Worm (Caenorhabditis elegans): ENCODE data around the gene mig-15.

The mig-15 gene

DNA sequence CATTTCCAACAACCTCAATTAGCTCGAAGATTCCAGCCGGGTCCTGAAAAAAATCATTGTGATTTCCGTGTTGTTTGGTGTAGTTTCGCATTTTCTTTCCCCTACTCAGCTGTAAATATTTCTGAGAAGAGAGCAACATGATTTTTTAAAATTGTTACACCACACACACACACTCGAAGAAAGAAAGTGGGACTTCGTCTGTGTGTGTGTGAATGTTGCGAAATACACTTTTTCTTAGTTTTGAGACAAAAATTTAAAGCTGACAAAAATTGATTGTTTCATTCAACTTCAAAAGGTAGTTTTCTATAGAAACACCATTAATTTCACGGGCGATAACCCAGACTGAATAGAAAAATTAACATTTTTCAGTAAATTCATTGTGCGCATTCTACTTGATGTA, 348 bp downstream of the mig-15 start:
- TF ChIP-seq fax-1 (tag; optimal IDR thresholded peaks at IDR 0.05) (no peak), pha-2 (tag; optimal IDR thresholded peaks at IDR 0.05) (no peak), zip-5 (tag; optimal IDR thresholded peaks at IDR 0.05) (no peak), pha-4 (tag; optimal IDR thresholded peaks at IDR 0.05) (no peak), hlh-15 (tag; optimal IDR thresholded peaks at IDR 0.05) (no peak), che-1 (tag; optimal IDR thresholded peaks at IDR 0.05) (no peak), C38D4.7 (GFP tag; optimal IDR thresholded peaks at IDR 0.05) (no peak), Y22D7AL.16 (tag; optimal IDR thresholded peaks at IDR 0.05) (no peak), lim-6 (tag; optimal IDR thresholded peaks at IDR 0.05) (no peak)

DNA sequence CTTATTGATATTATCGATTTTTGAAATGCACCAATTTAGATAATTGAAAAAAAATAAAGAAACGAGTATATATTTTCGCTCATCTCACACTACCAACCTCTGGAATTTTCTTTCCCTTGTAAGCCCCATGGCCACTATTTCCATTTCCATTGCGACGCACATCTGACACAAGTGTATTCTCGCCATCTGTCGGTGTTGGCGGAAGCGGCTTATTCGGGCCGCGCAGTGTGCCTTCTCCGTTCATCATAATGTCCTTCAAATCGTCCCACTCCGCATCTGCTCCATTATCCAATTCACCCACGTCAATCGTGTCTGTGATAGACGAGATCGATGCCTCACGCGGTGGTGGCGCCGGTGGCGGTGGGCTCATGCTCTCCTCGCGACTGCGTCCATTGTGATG, 3.7 kb downstream of the mig-15 start:
- TF ChIP-seq rnt-1 (tag; optimal IDR thresholded peaks at IDR 0.05): no peak
- no peak for TF ChIP-seq ets-4 (tag; optimal IDR thresholded peaks at IDR 0.05)
- TF ChIP-seq sox-4 (tag; optimal IDR thresholded peaks at IDR 0.05): no peak
- TF ChIP-seq C38D4.7 (GFP tag; optimal IDR thresholded peaks at IDR 0.05): no peak
- TF ChIP-seq fkh-10 (GFP tag; optimal IDR thresholded peaks at IDR 0.05): no peak
- TF ChIP-seq gmeb-2 (tag; optimal IDR thresholded peaks at IDR 0.05): no peak
- TF ChIP-seq ceh-19 (GFP tag; optimal IDR thresholded peaks at IDR 0.05): no peak
- TF ChIP-seq ceh-24 (tag; optimal IDR thresholded peaks at IDR 0.05): no peak
- no peak for TF ChIP-seq C08G9.2 (tag; optimal IDR thresholded peaks at IDR 0.05)
- no peak for TF ChIP-seq tbx-7 (tag; optimal IDR thresholded peaks at IDR 0.05)
- no peak for TF ChIP-seq syd-9 (tag; optimal IDR thresholded peaks at IDR 0.05)
- no peak for TF ChIP-seq elt-2 (tag; optimal IDR thresholded peaks at IDR 0.05)
- no peak for TF ChIP-seq ahr-1 (tag; optimal IDR thresholded peaks at IDR 0.05)

DNA sequence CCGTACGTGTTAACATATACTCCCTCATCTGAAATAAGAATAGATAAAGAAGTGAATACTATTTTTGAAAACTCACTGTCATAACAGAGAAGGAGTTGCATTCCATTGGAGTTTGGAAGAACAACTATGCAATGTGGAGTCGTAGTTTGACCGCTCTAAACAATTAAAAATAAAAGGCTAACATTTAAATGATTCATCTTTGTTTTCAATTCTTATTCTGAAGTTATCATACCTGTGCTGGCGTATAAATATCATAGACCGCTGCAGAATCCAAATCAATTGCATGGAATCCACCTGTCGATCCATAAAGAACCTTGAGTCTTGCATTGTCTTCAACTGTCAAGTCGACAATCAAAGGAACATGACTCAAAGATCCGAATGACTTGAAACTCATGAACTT, 5.7 kb downstream of the mig-15 start:
- TF ChIP-seq ceh-9 (tag; optimal IDR thresholded peaks at IDR 0.05) (no peak), ceh-22 (tag; optimal IDR thresholded peaks at IDR 0.05) (no peak), npax-4 (tag; optimal IDR thresholded peaks at IDR 0.05) (no peak), K02D7.2 (tag; optimal IDR thresholded peaks at IDR 0.05) (no peak), Y22D7AL.16 (tag; optimal IDR thresholded peaks at IDR 0.05) (no peak), ceh-2 (tag; optimal IDR thresholded peaks at IDR 0.05) (no peak), ceh-6 (GFP tag; optimal IDR thresholded peaks at IDR 0.05) (no peak), mec-3 (tag; optimal IDR thresholded peaks at IDR 0.05; ENCODE audit: borderline replicate concordance) (no peak), ama-1 (optimal IDR thresholded peaks at IDR 0.05) (no peak), ttx-3 (tag; optimal IDR thresholded peaks at IDR 0.05) (no peak), ref-2 (tag; optimal IDR thresholded peaks at IDR 0.05) (no peak), pros-1 (tag; optimal IDR thresholded peaks at IDR 0.05) (no peak), zip-5 (tag; optimal IDR thresholded peaks at IDR 0.05) (no peak), T23F11.4 (GFP tag; optimal IDR thresholded peaks at IDR 0.05) (no peak)

DNA sequence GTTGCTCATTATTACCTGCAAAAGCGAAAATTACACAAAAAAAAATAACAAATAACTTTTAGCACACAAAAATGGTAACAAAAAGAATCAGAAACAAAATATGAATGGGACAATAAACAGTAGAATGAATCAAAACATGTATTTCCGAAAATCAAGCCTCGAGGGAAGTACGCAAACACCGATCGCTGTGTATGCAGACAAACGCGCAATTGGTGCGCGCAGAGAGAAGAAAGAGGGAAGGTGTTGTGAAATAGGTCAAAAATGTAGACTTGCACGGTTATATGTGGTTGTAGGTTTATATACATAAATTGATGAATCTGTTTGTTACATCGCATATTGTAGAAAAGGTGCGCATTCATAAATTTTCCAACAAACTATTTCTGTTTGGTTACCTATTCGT, 8.7 kb downstream of the mig-15 start, which contains the start of gene cdk-11.2:
cdk-11.2 (minus strand) TSS at position 23 of the 400 bp plus-strand sequence.
- TF ChIP-seq ceh-14 (tag; optimal IDR thresholded peaks at IDR 0.05): no peak
- TF ChIP-seq ceh-31 (tag; optimal IDR thresholded peaks at IDR 0.05): peak; percentile 11
- no peak for TF ChIP-seq zip-5 (tag; optimal IDR thresholded peaks at IDR 0.05)
- TF ChIP-seq unc-42 (tag; optimal IDR thresholded peaks at IDR 0.05): no peak
- no peak for TF ChIP-seq unc-86 (tag; optimal IDR thresholded peaks at IDR 0.05)
- peak; percentile 7 for TF ChIP-seq tbx-2 (tag; optimal IDR thresholded peaks at IDR 0.05)
- TF ChIP-seq tbx-7 (tag; optimal IDR thresholded peaks at IDR 0.05): no peak
- TF ChIP-seq pax-1 (tag; optimal IDR thresholded peaks at IDR 0.05): no peak
- peak; percentile 66 for TF ChIP-seq nfya-1 (tag; optimal IDR thresholded peaks at IDR 0.05)
- TF ChIP-seq npax-4 (tag; optimal IDR thresholded peaks at IDR 0.05): no peak
- TF ChIP-seq elt-2 (tag; optimal IDR thresholded peaks at IDR 0.05): no peak
- no peak for TF ChIP-seq hlh-15 (tag; optimal IDR thresholded peaks at IDR 0.05)
- TF ChIP-seq lim-6 (tag; optimal IDR thresholded peaks at IDR 0.05): no peak
- peak; percentile 6 for TF ChIP-seq unc-55 (GFP tag; optimal IDR thresholded peaks at IDR 0.05)
- TF ChIP-seq ahr-1 (tag; optimal IDR thresholded peaks at IDR 0.05): no peak
- TF ChIP-seq odd-2 (tag; optimal IDR thresholded peaks at IDR 0.05): no peak
- TF ChIP-seq elt-4 (tag; optimal IDR thresholded peaks at IDR 0.05): no peak
- no peak for TF ChIP-seq ceh-19 (GFP tag; optimal IDR thresholded peaks at IDR 0.05)
- TF ChIP-seq ceh-48 (tag; optimal IDR thresholded peaks at IDR 0.05): no peak
